Worm (Caenorhabditis elegans): ENCODE measurements around the gene F45D11.5.

- TF ChIP-seq unc-62 (GFP tag; optimal IDR thresholded peaks at IDR 0.05) (no peak), dox-1 (GFP tag; IDR thresholded peaks at IDR 0.05) (no peak), ama-1 (optimal IDR thresholded peaks at IDR 0.05) (no peak), ama-1 (GFP tag; optimal IDR thresholded peaks at IDR 0.05) (no peak), mcd-1 (GFP tag; IDR thresholded peaks at IDR 0.05) (no peak), ceh-100 (GFP tag; IDR thresholded peaks at IDR 0.05) (no peak)
Measured at ce11 chrII:991300-991699, 10.2 kb upstream of the F45D11.5 start, which contains the start of gene fbxc-42.

Data from whole organism, young adult.